Worm (Caenorhabditis elegans) whole organism, mixed stage, embryonic: ENCODE results near the gene plg-1.
A peak's percentile ranks its signal among the peaks of the same experiment; 100 is the strongest.

Source experiments
- bed-3 ChIP-seq: fragments of 200-800 bp; sonication (Bioruptor generic); optimal IDR thresholded peaks from 3 replicates; lab custom pipeline; 2018; ENCODE audit warnings: mild to moderate bottlenecking, missing genetic modification characterization, moderate library complexity, missing compliant biosample characterization
- blmp-1 ChIP-seq: fragments of 150-350 bp; optimal IDR thresholded peaks from 2 replicates; lab custom pipeline; 2014; ENCODE audit warnings: missing biosample characterization, missing genetic modification characterization
- ceh-43 ChIP-seq: fragments of 200-800 bp; sonication (Bioruptor generic); optimal IDR thresholded peaks from 2 replicates; lab custom pipeline; 2018; ENCODE audit warnings: mild to moderate bottlenecking, missing genetic modification characterization, moderate library complexity, missing compliant biosample characterization
- ceh-83 ChIP-seq: fragments of 200-800 bp; sonication (Bioruptor generic); optimal IDR thresholded peaks from 2 replicates; lab custom pipeline; 2018; ENCODE audit warnings: mild to moderate bottlenecking, missing genetic modification characterization, missing compliant biosample characterization
- ces-1 ChIP-seq: fragments of 150-350 bp; optimal IDR thresholded peaks from 2 replicates; lab custom pipeline; 2014; ENCODE audit warnings: missing biosample characterization, missing genetic modification reagents, missing genetic modification characterization
- drap-1 ChIP-seq: fragments of 200-800 bp; sonication (Bioruptor generic); optimal IDR thresholded peaks from 3 replicates; lab custom pipeline; 2018; ENCODE audit warnings: mild to moderate bottlenecking, missing genetic modification characterization, missing compliant biosample characterization
- elt-1 ChIP-seq: sonication (generic microtip); optimal IDR thresholded peaks from 2 replicates; lab custom pipeline; 2017; ENCODE audit warnings: missing genetic modification characterization, mild to moderate bottlenecking, missing compliant biosample characterization, antibody characterized with exemption, moderate library complexity, borderline replicate concordance; ENCODE audit not compliant: insufficient read depth
- elt-3 ChIP-seq: fragments of 150-350 bp; optimal IDR thresholded peaks from 2 replicates; lab custom pipeline; 2014; ENCODE audit warnings: missing biosample characterization, missing genetic modification characterization
- ham-2 ChIP-seq: fragments of 200-800 bp; sonication (Bioruptor generic); optimal IDR thresholded peaks from 2 replicates; lab custom pipeline; 2018; ENCODE audit warnings: mild to moderate bottlenecking, missing genetic modification characterization, missing compliant biosample characterization
- hlh-1 ChIP-seq: fragments of 150-350 bp; optimal IDR thresholded peaks from 2 replicates; lab custom pipeline; 2014; ENCODE audit warnings: missing biosample characterization, missing genetic modification reagents, missing genetic modification characterization
- lin-13 ChIP-seq: fragments of 150-350 bp; optimal IDR thresholded peaks from 2 replicates; lab custom pipeline; 2014; ENCODE audit warnings: missing biosample characterization, missing genetic modification characterization
- lin-32 ChIP-seq: fragments of 200-800 bp; sonication (Bioruptor generic); optimal IDR thresholded peaks from 2 replicates; lab custom pipeline; 2018; ENCODE audit warnings: mild to moderate bottlenecking, missing genetic modification characterization, missing compliant biosample characterization
- lsy-2 ChIP-seq: fragments of 150-350 bp; optimal IDR thresholded peaks from 2 replicates; lab custom pipeline; 2014; ENCODE audit warnings: missing biosample characterization, missing genetic modification characterization
- mab-5 ChIP-seq: fragments of 150-350 bp; optimal IDR thresholded peaks from 2 replicates; lab custom pipeline; 2014; ENCODE audit warnings: missing biosample characterization, missing genetic modification characterization
- mep-1 ChIP-seq: fragments of 150-350 bp; optimal IDR thresholded peaks from 2 replicates; lab custom pipeline; 2017; ENCODE audit warnings: missing biosample characterization, missing genetic modification reagents, missing genetic modification characterization, inconsistent platforms
- mls-2 ChIP-seq: sonication (generic microtip); optimal IDR thresholded peaks from 2 replicates; lab custom pipeline; 2016; ENCODE audit warnings: mild to moderate bottlenecking, missing genetic modification characterization, moderate library complexity, missing compliant biosample characterization
- nhr-2 ChIP-seq: fragments of 150-350 bp; optimal IDR thresholded peaks from 2 replicates; lab custom pipeline; 2014; ENCODE audit warnings: missing biosample characterization, missing genetic modification characterization
- nhr-237 ChIP-seq: fragments of 150-350 bp; optimal IDR thresholded peaks from 2 replicates; lab custom pipeline; 2014; ENCODE audit warnings: missing biosample characterization, missing genetic modification characterization
- nhr-28 ChIP-seq: fragments of 150-350 bp; optimal IDR thresholded peaks from 2 replicates; lab custom pipeline; 2014; ENCODE audit warnings: missing biosample characterization, missing genetic modification characterization
- nhr-76 ChIP-seq: sonication (generic microtip); optimal IDR thresholded peaks from 2 replicates; lab custom pipeline; 2017; ENCODE audit warnings: missing biosample characterization, missing genetic modification characterization
- snpc-4 ChIP-seq: fragments of 150-350 bp; optimal IDR thresholded peaks from 2 replicates; lab custom pipeline; 2014; ENCODE audit warnings: missing biosample characterization, missing genetic modification characterization
- sptf-1 ChIP-seq: sonication (generic microtip); optimal IDR thresholded peaks from 2 replicates; lab custom pipeline; 2017; ENCODE audit warnings: mild to moderate bottlenecking, missing genetic modification characterization, moderate library complexity, missing compliant biosample characterization
- unc-120 ChIP-seq: sonication (generic microtip); optimal IDR thresholded peaks from 2 replicates; lab custom pipeline; 2017; ENCODE audit warnings: missing genetic modification characterization, missing compliant biosample characterization; ENCODE audit not compliant: poor library complexity, severe bottlenecking
- unc-39 ChIP-seq: fragments of 150-350 bp; optimal IDR thresholded peaks from 2 replicates; lab custom pipeline; 2014; ENCODE audit warnings: missing biosample characterization, missing genetic modification characterization
- unc-62 ChIP-seq: fragments of 150-350 bp; optimal IDR thresholded peaks from 2 replicates; lab custom pipeline; 2014; ENCODE audit warnings: missing biosample characterization, missing genetic modification reagents, missing genetic modification characterization
- zip-8 ChIP-seq: fragments of 150-350 bp; optimal IDR thresholded peaks from 2 replicates; lab custom pipeline; 2014; ENCODE audit warnings: missing biosample characterization, missing genetic modification characterization
- ztf-11 ChIP-seq: fragments of 150-350 bp; optimal IDR thresholded peaks from 2 replicates; lab custom pipeline; 2014; ENCODE audit warnings: missing biosample characterization, missing genetic modification characterization

The plg-1 gene

ce11 chrIII:8811111-8811510 is 41.0 kb upstream of the plg-1 start:
- TF ChIP-seq drap-1 (GFP tag; lab: Kevin White, UChicago) (no peak), bed-3 (GFP tag; lab: Kevin White, UChicago) (no peak), sptf-1 (no peak), ces-1 (GFP tag; lab: Kevin White, UChicago) (peak; percentile 98), unc-62 (no peak), mls-2 (tag; lab: Kevin White, UChicago) (no peak), zip-8 (tag; lab: Kevin White, UChicago) (peak; percentile 76)

ce11 chrIII:8815699-8816098 is 36.4 kb upstream of the plg-1 start:
- TF ChIP-seq unc-39 (tag; lab: Kevin White, UChicago) (no peak), elt-1 (tag; lab: Kevin White, UChicago) (no peak), unc-120 (tag; lab: Kevin White, UChicago) (peak; percentile 74), nhr-2 (tag; lab: Kevin White, UChicago) (no peak), hlh-1 (tag; lab: Kevin White, UChicago) (peak; percentile 90), unc-62 (peak; percentile 37)

- TF ChIP-seq bed-3 (GFP tag; lab: Kevin White, UChicago) (no peak), ham-2 (no peak), mab-5 (tag; lab: Kevin White, UChicago) (no peak)
Observed at ce11 chrIII:8818599-8818998, 33.5 kb upstream of the plg-1 start, which contains the start of gene pat-2. pat-2 (plus strand) TSS chrIII:8818899.

ce11 chrIII:8824556-8824955 is 27.5 kb upstream of the plg-1 start:
- TF ChIP-seq nhr-2 (tag; lab: Kevin White, UChicago) (no peak), lsy-2 (no peak), ham-2 (no peak), nhr-76 (no peak), mep-1 (tag; lab: Kevin White, UChicago) (no peak), lin-32 (GFP tag; lab: Kevin White, UChicago) (no peak), nhr-237 (tag; lab: Kevin White, UChicago) (no peak)

ce11 chrIII:8827128-8827527 is 24.9 kb upstream of the plg-1 start, which contains the start of gene F54F2.9:
F54F2.9 (minus strand) TSS chrIII:8827228.
- no peak for TF ChIP-seq drap-1 (GFP tag; lab: Kevin White, UChicago)
- no peak for TF ChIP-seq elt-3 (tag; lab: Kevin White, UChicago)
- no peak for TF ChIP-seq ztf-11 (tag; lab: Kevin White, UChicago)
- TF ChIP-seq zip-8 (tag; lab: Kevin White, UChicago), result no peak
- no peak for TF ChIP-seq mep-1 (tag; lab: Kevin White, UChicago)
- TF ChIP-seq snpc-4 (tag; lab: Kevin White, UChicago), result no peak
- no peak for TF ChIP-seq blmp-1 (tag; lab: Kevin White, UChicago)
- no peak for TF ChIP-seq ceh-83 (GFP tag; lab: Kevin White, UChicago)
- TF ChIP-seq ceh-43 (GFP tag; lab: Kevin White, UChicago), result no peak
- TF ChIP-seq ham-2, result no peak
- TF ChIP-seq lin-32 (GFP tag; lab: Kevin White, UChicago), result no peak
- no peak for TF ChIP-seq ces-1 (GFP tag; lab: Kevin White, UChicago)

- TF ChIP-seq hlh-1 (tag; lab: Kevin White, UChicago) (peak; percentile 12), ces-1 (GFP tag; lab: Kevin White, UChicago) (peak; percentile 93), nhr-2 (tag; lab: Kevin White, UChicago) (no peak)
Observed at ce11 chrIII:8829245-8829644, 22.8 kb upstream of the plg-1 start, which contains the start of gene F44E2.3. F44E2.3 (minus strand) TSS chrIII:8829305.

- TF ChIP-seq mab-5 (tag; lab: Kevin White, UChicago) (no peak), nhr-2 (tag; lab: Kevin White, UChicago) (no peak), ceh-83 (GFP tag; lab: Kevin White, UChicago) (no peak), mls-2 (tag; lab: Kevin White, UChicago) (no peak), ham-2 (no peak), lsy-2 (no peak), nhr-28 (tag; lab: Kevin White, UChicago) (no peak), drap-1 (GFP tag; lab: Kevin White, UChicago) (no peak), elt-1 (tag; lab: Kevin White, UChicago) (no peak), ztf-11 (tag; lab: Kevin White, UChicago) (no peak), lin-13 (tag; lab: Kevin White, UChicago) (no peak), ceh-43 (GFP tag; lab: Kevin White, UChicago) (no peak)
- TF ChIP-seq, all 35 proteins: peak for 0
Observed at ce11 chrIII:8831059-8831750, 20.9 kb upstream of the plg-1 start, which contains the start of gene F44E2.10. F44E2.10 (minus strand) TSS chrIII:8831109.
